Worm (Caenorhabditis elegans): ENCODE measurements around the gene nuo-4.

The nuo-4 gene

DNA sequence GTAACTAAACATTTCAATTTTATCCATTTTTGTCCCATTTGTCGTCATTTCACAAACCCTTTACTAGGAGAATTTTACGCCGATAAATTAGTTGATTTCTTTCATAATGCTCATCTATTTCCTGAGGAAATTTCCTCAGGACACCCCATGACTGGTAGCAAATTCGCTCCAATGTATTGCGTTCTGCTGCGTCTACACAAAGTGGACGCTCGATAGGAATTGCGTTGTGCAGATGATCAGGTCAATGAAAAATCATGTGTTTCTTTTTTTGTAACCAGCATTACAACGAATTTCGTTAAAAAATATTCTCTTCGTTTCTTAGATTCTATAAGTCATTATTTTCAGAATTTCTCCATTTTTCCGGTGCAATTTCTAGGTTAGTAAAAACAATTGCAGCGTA is 23.2 kb upstream of the nuo-4 start, which contains the start of gene epg-4 (continued):
- TF ChIP-seq F52B5.7 (tag; optimal IDR thresholded peaks at IDR 0.05) (peak; percentile 25), cebp-2 (GFP tag; IDR thresholded peaks at IDR 0.05) (no peak), Y56A3A.18 (GFP tag; IDR thresholded peaks at IDR 0.05) (no peak), ccch-3 (GFP tag; optimal IDR thresholded peaks at IDR 0.05) (no peak), lin-54 (GFP tag; optimal IDR thresholded peaks at IDR 0.05) (peak; percentile 42), mel-28 (tag; optimal IDR thresholded peaks at IDR 0.05; ENCODE audit: borderline replicate concordance) (no peak), T26A5.8 (tag; optimal IDR thresholded peaks at IDR 0.05) (no peak), let-607 (tag; optimal IDR thresholded peaks at IDR 0.05) (peak in 1 of 2 experiments; percentile 49), madf-6 (GFP tag; IDR thresholded peaks at IDR 0.05) (peak; percentile 44), ztf-18 (tag; optimal IDR thresholded peaks at IDR 0.05) (peak; percentile 25), efl-1 (GFP tag; optimal IDR thresholded peaks at IDR 0.05) (peak; percentile 18), nhr-80 (tag; optimal IDR thresholded peaks at IDR 0.05) (peak; percentile 53), lin-26 (GFP tag; IDR thresholded peaks at IDR 0.05) (peak; percentile 64; the same call in 1 of the 2 replicates), atf-7 (tag; optimal IDR thresholded peaks at IDR 0.05) (peak; percentile 21), aptf-3 (GFP tag; IDR thresholded peaks at IDR 0.05) (0 out of 2 replicates have a peak, but pooled peaks have one; percentile 76), fkh-3 (tag; optimal IDR thresholded peaks at IDR 0.05) (no peak), lin-40 (tag; optimal IDR thresholded peaks at IDR 0.05) (no peak), B0019.2 (GFP tag; conservative IDR thresholded peaks at IDR 0.05) (no peak; the same call in 1 of the 2 replicates), hrde-1 (tag; optimal IDR thresholded peaks at IDR 0.05; ENCODE audit: borderline replicate concordance) (peak; percentile 52), nfya-1 (tag; optimal IDR thresholded peaks at IDR 0.05; ENCODE audit: borderline replicate concordance, insufficient read depth) (no peak), gei-17 (GFP tag; optimal IDR thresholded peaks at IDR 0.05) (no peak), F23B12.7 (tag; optimal IDR thresholded peaks at IDR 0.05; ENCODE audit: insufficient read depth) (peak; percentile 13), rpc-1 (optimal IDR thresholded peaks at IDR 0.05) (no peak), rpc-1 (tag; optimal IDR thresholded peaks at IDR 0.05) (no peak), F57C9.4 (tag; optimal IDR thresholded peaks at IDR 0.05) (no peak), ztf-25 (GFP tag; IDR thresholded peaks at IDR 0.05) (no peak), lir-1 (GFP tag; conservative IDR thresholded peaks at IDR 0.05) (no peak), attf-3 (GFP tag; conservative IDR thresholded peaks at IDR 0.05) (no peak), hmg-1.2 (GFP tag; IDR thresholded peaks at IDR 0.05) (peak; percentile 50), lsy-27 (tag; optimal IDR thresholded peaks at IDR 0.05; ENCODE audit: borderline replicate concordance, insufficient read depth) (no peak), F33H1.4 (GFP tag; IDR thresholded peaks at IDR 0.05) (peak; percentile 54; the same call in 1 of the 2 replicates)

DNA sequence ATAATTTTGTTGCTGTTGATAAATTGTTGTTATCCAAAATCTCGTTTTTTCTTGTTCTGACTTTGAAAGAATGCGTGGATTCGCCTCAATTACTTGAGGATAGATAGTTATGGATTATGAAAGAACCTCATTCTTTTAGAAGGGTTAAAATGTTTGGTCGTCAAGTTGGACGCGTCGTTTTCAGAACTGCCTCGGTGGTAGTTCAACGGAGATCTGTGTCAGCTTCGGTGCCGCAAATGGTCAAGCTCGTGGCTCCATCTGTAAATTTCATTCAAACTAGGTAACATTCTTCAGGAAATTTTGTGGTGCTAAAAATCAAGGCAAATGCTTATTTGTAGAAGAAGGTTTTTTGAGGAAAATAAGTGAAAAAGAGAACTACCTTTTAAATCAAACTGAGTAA is 22.0 kb upstream of the nuo-4 start, which contains the start of gene ndab-2:
TSS of gene ndab-2 (plus strand) at position 140 of the 400 bp plus-strand sequence.
- TF ChIP-seq lin-54 (GFP tag; optimal IDR thresholded peaks at IDR 0.05) (peak; percentile 65), mes-4 (tag; optimal IDR thresholded peaks at IDR 0.05) (no peak), ceh-40 (GFP tag; IDR thresholded peaks at IDR 0.05) (no peak), ztf-26 (tag; optimal IDR thresholded peaks at IDR 0.05) (no peak), athp-1 (tag; optimal IDR thresholded peaks at IDR 0.05) (peak; percentile 38), pbrm-1 (GFP tag; IDR thresholded peaks at IDR 0.05) (peak; percentile 42; the same call in 1 of the 2 replicates), B0336.3 (GFP tag; IDR thresholded peaks at IDR 0.05) (peak; percentile 88), D2030.7 (GFP tag; IDR thresholded peaks at IDR 0.05) (no peak; the same call in 1 of the 2 replicates), somi-1 (GFP tag; optimal IDR thresholded peaks at IDR 0.05) (no peak), attf-6 (GFP tag; IDR thresholded peaks at IDR 0.05) (peak; percentile 79), Y53G8AR.9 (GFP tag; conservative IDR thresholded peaks at IDR 0.05) (peak; percentile 89), nhr-27 (tag; optimal IDR thresholded peaks at IDR 0.05) (no peak), rpc-1 (optimal IDR thresholded peaks at IDR 0.05) (no peak), rpc-1 (tag; optimal IDR thresholded peaks at IDR 0.05) (no peak), sea-2 (GFP tag; IDR thresholded peaks at IDR 0.05) (no peak), rcor-1 (GFP tag; IDR thresholded peaks at IDR 0.05) (peak; percentile 74), atf-7 (tag; optimal IDR thresholded peaks at IDR 0.05) (no peak), F39B2.1 (GFP tag; IDR thresholded peaks at IDR 0.05) (0 out of 2 replicates have a peak, but pooled peaks have one; percentile 65), ceh-58 (GFP tag; IDR thresholded peaks at IDR 0.05) (0 out of 2 replicates have a peak, but pooled peaks have one; percentile 28), chd-7 (tag; optimal IDR thresholded peaks at IDR 0.05) (no peak), hmg-20 (GFP tag; IDR thresholded peaks at IDR 0.05) (no peak), zim-3 (tag; optimal IDR thresholded peaks at IDR 0.05) (no peak)

Measured in whole organism, young adult.